Fruit fly (Drosophila melanogaster) whole organism, pupa: ENCODE results near the gene Send2.

Experiments
- CG14655 ChIP-seq: fragments of 200-800 bp; sonication (Bioruptor generic); optimal IDR thresholded peaks from 3 replicates; lab custom pipeline; 2017; ENCODE audit warnings: mild to moderate bottlenecking, missing biosample characterization, missing genetic modification reagents, missing genetic modification characterization
- Ets98B ChIP-seq: fragments of 200-800 bp; sonication (Bioruptor generic); IDR thresholded peaks from 2 replicates; pipeline ENCODE4 v1.3.6; 2022; ENCODE audit warnings: missing biosample characterization, missing genetic modification characterization
- Snoo ChIP-seq: fragments of 200-800 bp; sonication (Bioruptor generic); optimal IDR thresholded peaks from 3 replicates; lab custom pipeline; 2017; ENCODE audit warnings: missing biosample characterization, mild to moderate bottlenecking, missing genetic modification characterization, inconsistent platforms
- fd96Ca ChIP-seq: fragments of 200-800 bp; sonication (Bioruptor generic); IDR thresholded peaks from 3 replicates; pipeline ENCODE4 v1.3.6; 2022; ENCODE audit warnings: missing biosample characterization, missing genetic modification characterization

DNA sequence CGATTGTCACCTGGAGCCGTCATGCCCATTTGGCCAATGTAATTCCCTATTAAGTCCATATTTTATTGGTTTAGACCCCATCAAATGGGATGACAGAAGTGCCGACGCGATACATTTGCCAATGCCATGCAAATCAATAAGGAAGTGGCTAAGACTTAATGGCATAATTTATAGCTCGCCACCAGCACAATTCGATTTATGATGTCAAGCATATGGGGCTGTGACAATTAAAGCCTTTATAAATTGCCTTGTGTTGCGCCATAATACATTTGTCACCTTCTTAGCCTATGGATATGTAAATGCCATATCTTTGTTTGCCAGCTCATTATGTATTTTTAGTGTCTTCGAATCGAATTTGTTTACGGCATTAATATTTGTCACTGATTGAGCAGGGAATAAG, 26.8 kb upstream of the Send2 start:
- no peak for TF ChIP-seq fd96Ca (GFP tag; lab: Robert Waterston, UW)
- TF ChIP-seq Snoo (tag; lab: Kevin White, UChicago) = no peak
- TF ChIP-seq CG14655 (GFP tag; lab: Kevin White, UChicago) = no peak
- TF ChIP-seq Ets98B (GFP tag; lab: Robert Waterston, UW) = no peak
